Worm (Caenorhabditis elegans) whole organism, midembryonic: ENCODE data around the gene F56C4.2.

Experiments
- T22C8.4 ChIP-seq: fragments of 200-800 bp; sonication (Bioruptor generic); IDR thresholded peaks from 2 replicates; pipeline ENCODE4 v1.3.6; 2022; ENCODE audit warnings: missing genetic modification characterization, missing compliant biosample characterization
- cog-1 ChIP-seq: sonication (generic microtip); optimal IDR thresholded peaks from 2 replicates; lab custom pipeline; 2016; ENCODE audit warnings: missing genetic modification characterization, missing compliant biosample characterization
- flt-1 ChIP-seq: fragments of 200-800 bp; sonication (Bioruptor generic); IDR thresholded peaks from 2 replicates; pipeline ENCODE4 v1.3.6; 2022; ENCODE audit warnings: missing genetic modification characterization, missing compliant biosample characterization
- klf-2 ChIP-seq: fragments of 200-800 bp; sonication (Bioruptor generic); conservative IDR thresholded peaks from 2 replicates; pipeline ENCODE4 v1.3.6; 2022; ENCODE audit warnings: missing genetic modification reagents, missing genetic modification characterization, missing compliant biosample characterization
- med-1 ChIP-seq: sonication (generic microtip); optimal IDR thresholded peaks from 2 replicates; lab custom pipeline; 2017; ENCODE audit warnings: missing genetic modification characterization, mild to moderate bottlenecking, missing compliant biosample characterization, antibody characterized with exemption, missing genetic modification reagents; ENCODE audit not compliant: insufficient read depth
- ref-1 ChIP-seq: fragments of 200-800 bp; sonication (Bioruptor generic); conservative IDR thresholded peaks from 2 replicates; pipeline ENCODE4 v1.3.6; 2022; ENCODE audit warnings: missing genetic modification reagents, missing genetic modification characterization, missing compliant biosample characterization
- tab-1 ChIP-seq: fragments of 200-800 bp; sonication (Bioruptor generic); IDR thresholded peaks from 2 replicates; pipeline ENCODE4 v1.3.6; 2022; ENCODE audit warnings: missing genetic modification characterization, missing compliant biosample characterization
- ztf-23 ChIP-seq: fragments of 200-800 bp; sonication (Bioruptor generic); IDR thresholded peaks from 2 replicates; pipeline ENCODE4 v1.3.6; 2022; ENCODE audit warnings: missing genetic modification reagents, missing genetic modification characterization, missing compliant biosample characterization
- ztf-29 ChIP-seq: fragments of 200-800 bp; sonication (Bioruptor generic); IDR thresholded peaks from 2 replicates; pipeline ENCODE4 v1.3.6; 2022; ENCODE audit warnings: missing genetic modification reagents, missing genetic modification characterization, missing compliant biosample characterization

ce11 chrIV:10661072-10661471 is 22.0 kb downstream of the F56C4.2 start:
- TF ChIP-seq tab-1 (GFP tag; lab: Robert Waterston, UW) (no peak), ref-1 (GFP tag; lab: Robert Waterston, UW) (no peak), cog-1 (no peak), ztf-29 (no peak), ztf-23 (no peak), flt-1 (GFP tag; lab: Robert Waterston, UW) (no peak), T22C8.4 (no peak), med-1 (GFP tag; lab: Kevin White, UChicago) (no peak), klf-2 (GFP tag; lab: Robert Waterston, UW) (no peak)
